Worm (Caenorhabditis elegans) whole organism, L4 larva: ENCODE results near the gene Y37H2A.13.

Experiments
- ZK546.5 ChIP-seq, 2 experiments: sonication (generic microtip); optimal IDR thresholded peaks; 2 replicates each; lab custom pipeline; 2017; ENCODE audit warnings: missing biosample characterization in 2 of 2, missing genetic modification characterization in 2 of 2
- ama-1 ChIP-seq: fragments of 150-350 bp; optimal IDR thresholded peaks from 2 replicates; lab custom pipeline; 2014; ENCODE audit warnings: inconsistent platforms, mixed read lengths
- ceh-82 ChIP-seq: sonication (generic microtip); optimal IDR thresholded peaks from 2 replicates; lab custom pipeline; 2017; ENCODE audit warnings: missing biosample characterization, missing genetic modification characterization
- daf-12 ChIP-seq: fragments of 150-350 bp; optimal IDR thresholded peaks from 2 replicates; lab custom pipeline; 2014; ENCODE audit warnings: missing biosample characterization, missing genetic modification reagents, missing genetic modification characterization
- dpl-1 ChIP-seq: fragments of 150-350 bp; optimal IDR thresholded peaks from 2 replicates; lab custom pipeline; 2014; ENCODE audit warnings: missing biosample characterization, missing genetic modification reagents, missing genetic modification characterization
- lin-39 ChIP-seq: fragments of 150-350 bp; optimal IDR thresholded peaks from 2 replicates; lab custom pipeline; 2014; ENCODE audit warnings: missing biosample characterization, missing genetic modification reagents, missing genetic modification characterization
- lsy-2 ChIP-seq, 2 experiments: fragments of 150-350 bp in 1 of 2; sonication (generic microtip) in 1 of 2; optimal IDR thresholded peaks; 2 replicates each; lab custom pipeline; 2014 to 2017; ENCODE audit warnings: missing biosample characterization in 2 of 2, missing genetic modification characterization in 2 of 2
- nhr-28 ChIP-seq: fragments of 150-350 bp; optimal IDR thresholded peaks from 2 replicates; lab custom pipeline; 2014; ENCODE audit warnings: missing biosample characterization, missing genetic modification characterization
- nhr-42 ChIP-seq: fragments of 200-800 bp; sonication (Bioruptor generic); IDR thresholded peaks from 2 replicates; pipeline ENCODE4 v1.3.6; 2022; ENCODE audit warnings: missing genetic modification characterization, missing compliant biosample characterization
- nhr-76 ChIP-seq: fragments of 150-350 bp; optimal IDR thresholded peaks from 2 replicates; lab custom pipeline; 2014; ENCODE audit warnings: missing biosample characterization, missing genetic modification characterization
- unc-39 ChIP-seq: sonication (generic microtip); optimal IDR thresholded peaks from 2 replicates; lab custom pipeline; 2017; ENCODE audit warnings: missing biosample characterization, missing genetic modification characterization
- unc-62 ChIP-seq, 3 experiments: fragments of 150-350 bp in 1 of 3; sonication (generic microtip); optimal IDR thresholded peaks in 2 of 3; peaks in 1 of 3; 1 replicate in 1 of 3; 2 replicates in 2 of 3; lab custom pipeline; 2014 to 2017; ENCODE audit warnings: missing biosample characterization in 3 of 3, missing genetic modification characterization in 3 of 3, missing genetic modification reagents in 3 of 3, missing genotype in 1 of 3

DNA sequence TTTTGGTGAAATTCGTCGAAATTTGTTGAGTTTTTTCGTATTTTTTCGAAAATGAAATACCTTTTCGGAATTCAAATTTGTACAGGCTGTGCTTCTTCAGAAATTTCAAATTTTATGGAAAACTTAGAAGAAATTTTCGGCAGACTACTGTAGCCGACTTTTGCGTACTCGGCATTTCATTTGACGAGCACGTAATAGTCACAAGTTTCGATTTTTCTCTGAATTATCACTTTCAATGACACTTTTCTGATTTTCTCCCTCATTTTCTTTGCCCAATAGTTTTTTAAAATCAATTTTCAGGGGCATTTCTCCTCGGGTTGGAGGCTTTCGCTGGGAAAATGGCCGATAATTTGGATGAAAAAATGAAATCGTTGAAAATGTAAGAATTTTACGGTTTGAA is 19.0 kb upstream of the Y37H2A.13 start, which contains the start of gene fbxa-107:
- no peak for TF ChIP-seq ceh-82
- TF ChIP-seq ama-1 (lab: Kevin White, UChicago) = no peak
- TF ChIP-seq nhr-28 (tag; lab: Kevin White, UChicago) = no peak
- TF ChIP-seq lsy-2 (tag; optimal IDR thresholded peaks at IDR 0.05; lab: Kevin White, UChicago) = no peak
- no peak for TF ChIP-seq unc-62 (GFP tag; optimal IDR thresholded peaks at IDR 0.05 in 1 of 2; lab: Kevin White, UChicago)
- TF ChIP-seq unc-62 (tag; optimal IDR thresholded peaks at IDR 0.05; lab: Kevin White, UChicago) = no peak
- no peak for TF ChIP-seq dpl-1 (GFP tag; lab: Kevin White, UChicago)
- no peak for TF ChIP-seq nhr-42 (GFP tag; lab: Robert Waterston, UW)
- TF ChIP-seq ZK546.5 (tag; optimal IDR thresholded peaks at IDR 0.05; lab: Kevin White, UChicago) = no peak
- TF ChIP-seq daf-12 = no peak
- no peak for TF ChIP-seq nhr-76 (tag; lab: Kevin White, UChicago)
- no peak for TF ChIP-seq lin-39 (tag; lab: Kevin White, UChicago)
- TF ChIP-seq unc-39 (tag; lab: Kevin White, UChicago) = no peak
